Worm (Caenorhabditis elegans): ENCODE measurements around the gene C26D10.3.

- no peak for TF ChIP-seq hif-1 (tag; optimal IDR thresholded peaks at IDR 0.05)
- no peak for TF ChIP-seq F26F4.8 (GFP tag; conservative IDR thresholded peaks at IDR 0.05)
- TF ChIP-seq D1046.2 (GFP tag; IDR thresholded peaks at IDR 0.05) = no peak
- TF ChIP-seq daf-16 (GFP tag; optimal IDR thresholded peaks at IDR 0.05) = no peak
- no peak for TF ChIP-seq daf-16 (tag; optimal IDR thresholded peaks at IDR 0.05)
- TF ChIP-seq jun-1 (tag; optimal IDR thresholded peaks at IDR 0.05) = no peak
- TF ChIP-seq unc-62 (GFP tag; optimal IDR thresholded peaks at IDR 0.05 in 1 of 2) = no peak
- TF ChIP-seq unc-62 (tag; optimal IDR thresholded peaks at IDR 0.05) = no peak
- no peak for TF ChIP-seq vab-7 (GFP tag; IDR thresholded peaks at IDR 0.05)
- TF ChIP-seq pqm-1 (tag; optimal IDR thresholded peaks at IDR 0.05) = no peak
- TF ChIP-seq nhr-77 (tag; optimal IDR thresholded peaks at IDR 0.05) = no peak
- TF ChIP-seq aly-2 (tag; optimal IDR thresholded peaks at IDR 0.05) = no peak
- TF ChIP-seq nhr-11 (tag; optimal IDR thresholded peaks at IDR 0.05) = no peak
- no peak for TF ChIP-seq ceh-82 (tag; optimal IDR thresholded peaks at IDR 0.05)
- TF ChIP-seq skn-1 (tag; optimal IDR thresholded peaks at IDR 0.05) = no peak
- TF ChIP-seq mep-1 (tag; optimal IDR thresholded peaks at IDR 0.05) = no peak
Measured at ce11 chrII:8329462-8329861, 4.3 kb downstream of the C26D10.3 start, which contains the start of gene C26D10.4.
